Fruit fly (Drosophila melanogaster) whole organism, embryonic: ENCODE data around the gene CG10863.
A peak's percentile ranks its signal among the peaks of the same experiment; 100 is the strongest.

Experiments
- Atf-2 ChIP-seq: fragments of 200-800 bp; sonication (Bioruptor generic); optimal IDR thresholded peaks from 2 replicates; lab custom pipeline; 2016; ENCODE audit warnings: missing biosample characterization, missing genetic modification characterization
- Bdp1 ChIP-seq: fragments of 200-800 bp; sonication (Bioruptor generic); optimal IDR thresholded peaks from 3 replicates; lab custom pipeline; 2016; ENCODE audit warnings: missing biosample characterization, missing genetic modification characterization
- CG10147 ChIP-seq: fragments of 200-800 bp; sonication (Bioruptor generic); optimal IDR thresholded peaks from 2 replicates; lab custom pipeline; 2019; ENCODE audit warnings: missing biosample characterization, mild to moderate bottlenecking, missing genetic modification characterization, moderate library complexity
- CG10267 ChIP-seq: fragments of 200-800 bp; sonication (Bioruptor generic); optimal IDR thresholded peaks from 2 replicates; lab custom pipeline; 2018; ENCODE audit warnings: missing biosample characterization, mild to moderate bottlenecking, missing genetic modification characterization, moderate library complexity
- CG10654 ChIP-seq: fragments of 200-800 bp; sonication (Bioruptor generic); optimal IDR thresholded peaks from 2 replicates; lab custom pipeline; 2016; ENCODE audit warnings: missing biosample characterization, missing genetic modification characterization
- CG1602 ChIP-seq: fragments of 200-800 bp; sonication (Bioruptor generic); optimal IDR thresholded peaks from 3 replicates; lab custom pipeline; 2016; ENCODE audit warnings: missing biosample characterization, missing genetic modification characterization
- CG16815 ChIP-seq: fragments of 200-800 bp; sonication (Bioruptor generic); optimal IDR thresholded peaks from 3 replicates; lab custom pipeline; 2017; ENCODE audit warnings: missing biosample characterization, mild to moderate bottlenecking, missing genetic modification characterization
- CG17361 ChIP-seq: fragments of 200-800 bp; sonication (Bioruptor generic); IDR thresholded peaks from 3 replicates; pipeline ENCODE4 v1.3.6; 2022; ENCODE audit warnings: missing biosample characterization, missing genetic modification characterization
- CG18764 ChIP-seq: fragments of 200-800 bp; sonication (Bioruptor generic); optimal IDR thresholded peaks from 3 replicates; lab custom pipeline; 2016; ENCODE audit warnings: missing biosample characterization, missing genetic modification characterization
- CG2712 ChIP-seq: fragments of 200-800 bp; optimal IDR thresholded peaks from 3 replicates; lab custom pipeline; 2019; ENCODE audit warnings: missing biosample characterization, mild to moderate bottlenecking, missing genetic modification characterization, moderate library complexity
- CG33557 ChIP-seq: fragments of 200-800 bp; sonication (Bioruptor generic); optimal IDR thresholded peaks from 2 replicates; lab custom pipeline; 2019; ENCODE audit warnings: missing biosample characterization, mild to moderate bottlenecking, missing genetic modification characterization, moderate library complexity
- CG4282 ChIP-seq: fragments of 200-800 bp; sonication (Bioruptor generic); optimal IDR thresholded peaks from 2 replicates; lab custom pipeline; 2016; ENCODE audit warnings: missing biosample characterization, missing genetic modification characterization
- CG6654 ChIP-seq: fragments of 200-800 bp; sonication (Bioruptor generic); optimal IDR thresholded peaks from 2 replicates; lab custom pipeline; 2017; ENCODE audit warnings: missing biosample characterization, mild to moderate bottlenecking, missing genetic modification characterization
- CG7357 ChIP-seq: fragments of 200-800 bp; sonication (Bioruptor generic); IDR thresholded peaks from 3 replicates; pipeline ENCODE4 v1.3.6; 2022; ENCODE audit warnings: missing biosample characterization, missing genetic modification characterization
- CG8089 ChIP-seq: fragments of 200-800 bp; sonication (Bioruptor generic); optimal IDR thresholded peaks from 3 replicates; lab custom pipeline; 2016; ENCODE audit warnings: missing biosample characterization, missing genetic modification characterization
- CG9437 ChIP-seq: fragments of 200-800 bp; sonication (Bioruptor generic); optimal IDR thresholded peaks from 2 replicates; lab custom pipeline; 2018; ENCODE audit warnings: missing biosample characterization, mild to moderate bottlenecking, missing genetic modification characterization
- CG9609 ChIP-seq: fragments of 200-800 bp; sonication (Bioruptor generic); optimal IDR thresholded peaks from 3 replicates; lab custom pipeline; 2016; ENCODE audit warnings: missing biosample characterization, missing genetic modification characterization
- Fer2 ChIP-seq: fragments of 200-800 bp; sonication (Bioruptor generic); optimal IDR thresholded peaks from 2 replicates; lab custom pipeline; 2018; ENCODE audit warnings: missing biosample characterization, mild to moderate bottlenecking, missing genetic modification characterization, moderate library complexity
- Gug ChIP-seq: fragments of 200-800 bp; sonication (Bioruptor generic); IDR thresholded peaks from 4 replicates; pipeline ENCODE4 v1.3.6; 2022; ENCODE audit warnings: missing biosample characterization, missing genetic modification characterization
- HLHmδ ChIP-seq: fragments of 200-800 bp; sonication (Bioruptor generic); optimal IDR thresholded peaks from 2 replicates; lab custom pipeline; 2018; ENCODE audit warnings: missing biosample characterization, mild to moderate bottlenecking, missing genetic modification characterization, moderate library complexity
- MTF-1 ChIP-seq: fragments of 200-800 bp; sonication (Bioruptor generic); optimal IDR thresholded peaks from 2 replicates; lab custom pipeline; 2018; ENCODE audit warnings: missing biosample characterization, mild to moderate bottlenecking, missing genetic modification characterization, borderline replicate concordance
- Max ChIP-seq: fragments of 200-800 bp; sonication (Bioruptor generic); optimal IDR thresholded peaks from 2 replicates; lab custom pipeline; 2016; ENCODE audit warnings: missing biosample characterization, mild to moderate bottlenecking, missing genetic modification characterization
- Med ChIP-seq: fragments of 200-800 bp; sonication (Bioruptor generic); peaks from one replicate; lab custom pipeline; 2016; ENCODE audit warnings: missing biosample characterization, missing genetic modification characterization, mild to moderate bottlenecking, inconsistent platforms, moderate library complexity
- Meics ChIP-seq: fragments of 200-800 bp; sonication (Bioruptor generic); optimal IDR thresholded peaks from 2 replicates; lab custom pipeline; 2017; ENCODE audit warnings: missing biosample characterization, mild to moderate bottlenecking, missing genetic modification characterization
- Xbp1 ChIP-seq: fragments of 200-800 bp; sonication (Bioruptor generic); optimal IDR thresholded peaks from 3 replicates; lab custom pipeline; 2016; ENCODE audit warnings: missing biosample characterization, mild to moderate bottlenecking, missing genetic modification characterization
- abd-A ChIP-seq: fragments of 200-800 bp; sonication (Bioruptor generic); optimal IDR thresholded peaks from 3 replicates; lab custom pipeline; 2019; ENCODE audit warnings: missing biosample characterization, mild to moderate bottlenecking, missing genetic modification characterization, moderate library complexity
- bcd ChIP-seq: fragments of 200-800 bp; sonication (Bioruptor generic); optimal IDR thresholded peaks from 2 replicates; lab custom pipeline; 2017; ENCODE audit warnings: missing biosample characterization, mild to moderate bottlenecking, missing genetic modification characterization
- cg ChIP-seq: fragments of 200-800 bp; sonication (Bioruptor generic); optimal IDR thresholded peaks from 3 replicates; lab custom pipeline; 2019; ENCODE audit warnings: missing biosample characterization, mild to moderate bottlenecking, missing genetic modification characterization, moderate library complexity
- crc ChIP-seq: fragments of 200-800 bp; sonication (Bioruptor generic); optimal IDR thresholded peaks from 2 replicates; lab custom pipeline; 2016; ENCODE audit warnings: missing biosample characterization, missing genetic modification characterization
- crp ChIP-seq, 2 experiments: fragments of 200-800 bp; sonication (Bioruptor generic); optimal IDR thresholded peaks; 2 replicates in 1 of 2; 3 replicates in 1 of 2; lab custom pipeline; 2017; ENCODE audit warnings: missing biosample characterization in 2 of 2, missing genetic modification characterization in 2 of 2, mild to moderate bottlenecking in 1 of 2, moderate library complexity in 1 of 2
- cwo ChIP-seq: fragments of 200-800 bp; sonication (Bioruptor generic); optimal IDR thresholded peaks from 3 replicates; lab custom pipeline; 2017; ENCODE audit warnings: missing biosample characterization, missing genetic modification characterization, mild to moderate bottlenecking, moderate library complexity, missing genetic modification reagents
- disco-r ChIP-seq: fragments of 200-800 bp; sonication (Bioruptor generic); optimal IDR thresholded peaks from 2 replicates; lab custom pipeline; 2016; ENCODE audit warnings: missing biosample characterization, missing genetic modification characterization
- dysf ChIP-seq: fragments of 200-800 bp; sonication (Bioruptor generic); IDR thresholded peaks from 3 replicates; pipeline ENCODE4 v1.3.6; 2022; ENCODE audit warnings: missing biosample characterization, missing genetic modification characterization
- exex ChIP-seq: fragments of 200-800 bp; sonication (Bioruptor generic); optimal IDR thresholded peaks from 4 replicates; lab custom pipeline; 2018; ENCODE audit warnings: missing biosample characterization, mild to moderate bottlenecking, missing genetic modification characterization, moderate library complexity
- eyg ChIP-seq: fragments of 200-800 bp; sonication (Bioruptor generic); optimal IDR thresholded peaks from 3 replicates; lab custom pipeline; 2016; ENCODE audit warnings: missing biosample characterization, missing genetic modification characterization
- ftz-f1 ChIP-seq: fragments of 200-800 bp; sonication (Bioruptor generic); optimal IDR thresholded peaks from 2 replicates; lab custom pipeline; 2016; ENCODE audit warnings: missing biosample characterization, missing genetic modification characterization
- grau ChIP-seq: fragments of 200-800 bp; optimal IDR thresholded peaks from 3 replicates; lab custom pipeline; 2019; ENCODE audit warnings: missing biosample characterization, mild to moderate bottlenecking, missing genetic modification characterization, moderate library complexity
- gsb-n ChIP-seq: fragments of 200-800 bp; sonication (Bioruptor generic); optimal IDR thresholded peaks from 3 replicates; lab custom pipeline; 2018; ENCODE audit warnings: missing biosample characterization, mild to moderate bottlenecking, missing genetic modification characterization
- ind ChIP-seq: fragments of 200-800 bp; sonication (Bioruptor generic); optimal IDR thresholded peaks from 3 replicates; lab custom pipeline; 2016; ENCODE audit warnings: missing biosample characterization, missing genetic modification characterization
- jumu ChIP-seq: fragments of 200-800 bp; sonication (Bioruptor generic); optimal IDR thresholded peaks from 3 replicates; lab custom pipeline; 2016; ENCODE audit warnings: missing biosample characterization, missing genetic modification characterization
- kah ChIP-seq: fragments of 200-800 bp; sonication (Bioruptor generic); optimal IDR thresholded peaks from 2 replicates; lab custom pipeline; 2018; ENCODE audit warnings: missing biosample characterization, mild to moderate bottlenecking, missing genetic modification characterization
- lab ChIP-seq: fragments of 200-800 bp; sonication (Bioruptor generic); optimal IDR thresholded peaks from 3 replicates; lab custom pipeline; 2017; ENCODE audit warnings: missing biosample characterization, missing genetic modification characterization, mild to moderate bottlenecking, moderate library complexity, missing genetic modification reagents
- nerfin-1 ChIP-seq: fragments of 200-800 bp; sonication (Bioruptor generic); optimal IDR thresholded peaks from 3 replicates; lab custom pipeline; 2019; ENCODE audit warnings: missing biosample characterization, mild to moderate bottlenecking, missing genetic modification characterization, moderate library complexity
- pfk ChIP-seq: fragments of 200-800 bp; sonication (Bioruptor generic); optimal IDR thresholded peaks from 2 replicates; lab custom pipeline; 2018; ENCODE audit warnings: missing biosample characterization, mild to moderate bottlenecking, missing genetic modification characterization, moderate library complexity
- pnt ChIP-seq: fragments of 200-800 bp; sonication (Bioruptor generic); optimal IDR thresholded peaks from 3 replicates; lab custom pipeline; 2016; ENCODE audit warnings: missing biosample characterization, missing genetic modification characterization
- row ChIP-seq: fragments of 200-800 bp; sonication (Bioruptor generic); IDR thresholded peaks from 3 replicates; pipeline ENCODE4 v1.3.6; 2022; ENCODE audit warnings: missing biosample characterization, missing genetic modification characterization
- tin ChIP-seq: fragments of 200-800 bp; sonication (Bioruptor generic); optimal IDR thresholded peaks from 3 replicates; lab custom pipeline; 2016; ENCODE audit warnings: missing biosample characterization, missing genetic modification characterization
- tx ChIP-seq: fragments of 200-800 bp; sonication (Bioruptor generic); optimal IDR thresholded peaks from 2 replicates; lab custom pipeline; 2016; ENCODE audit warnings: missing biosample characterization, missing genetic modification characterization
- zen ChIP-seq: fragments of 200-800 bp; sonication (Bioruptor generic); optimal IDR thresholded peaks from 3 replicates; lab custom pipeline; 2018; ENCODE audit warnings: missing biosample characterization, mild to moderate bottlenecking, missing genetic modification characterization, moderate library complexity

The CG10863 gene

dm6 chr3L:3902491-3903198 is 39.6 kb downstream of the CG10863 start, which contains the start of gene Ubi-p63E (continued):
- TF ChIP-seq CG7357 (GFP tag; lab: Robert Waterston, UW) (0 out of 3 replicates have a peak, but pooled peaks have one; percentile 6), disco-r (GFP tag; lab: Kevin White, UChicago) (peak; percentile 42), ind (peak; percentile 73), ftz-f1 (GFP tag; lab: Kevin White, UChicago) (peak; percentile 82), CG10147 (GFP tag; lab: Kevin White, UChicago) (peak; percentile 2), lab (GFP tag; lab: Kevin White, UChicago) (peak; percentile 55), Xbp1 (GFP tag; lab: Kevin White, UChicago) (peak; percentile 70), Max (peak; percentile 29), gsb-n (peak; percentile 50), CG18764 (peak; percentile 30), CG9609 (peak; percentile 65), cwo (GFP tag; lab: Kevin White, UChicago) (peak; percentile 8), HLHmδ (GFP tag; lab: Kevin White, UChicago) (peak; percentile 54), CG1602 (GFP tag; lab: Kevin White, UChicago) (peak; percentile 47), eyg (peak; percentile 61), Gug (GFP tag; lab: Robert Waterston, UW) (peak; percentile 40; the same call in 2 of the 4 replicates), row (GFP tag; lab: Robert Waterston, UW) (no peak), dysf (no peak), CG10654 (GFP tag; lab: Kevin White, UChicago) (peak; percentile 57), Fer2 (tag; lab: Kevin White, UChicago) (peak; percentile 56), cg (GFP tag; lab: Kevin White, UChicago) (no peak), CG9437 (GFP tag; lab: Kevin White, UChicago) (peak; percentile 63), CG2712 (peak; percentile 60), CG10267 (tag; lab: Kevin White, UChicago) (peak; percentile 59), Bdp1 (GFP tag; lab: Kevin White, UChicago) (peak; percentile 12), grau (tag; lab: Kevin White, UChicago) (peak; percentile 54), zen (tag; lab: Kevin White, UChicago) (peak; percentile 9), Atf-2 (peak; percentile 60), bcd (GFP tag; lab: Kevin White, UChicago) (peak; percentile 62), Med (GFP tag; lab: Kevin White, UChicago) (peak; percentile 92), MTF-1 (GFP tag; lab: Kevin White, UChicago) (peak; percentile 70), CG6654 (GFP tag; lab: Kevin White, UChicago) (peak; percentile 37), crp (GFP tag; optimal IDR thresholded peaks at IDR 0.05; lab: Kevin White, UChicago) (peak in 1 of 2 experiments; percentile 5), CG17361 (GFP tag; lab: Robert Waterston, UW) (no peak), CG4282 (GFP tag; lab: Kevin White, UChicago) (peak; percentile 42), CG33557 (GFP tag; lab: Kevin White, UChicago) (no peak), kah (GFP tag; lab: Kevin White, UChicago) (no peak), pnt (GFP tag; lab: Kevin White, UChicago) (peak; percentile 61), jumu (peak; percentile 50), Meics (GFP tag; lab: Kevin White, UChicago) (peak; percentile 72), CG16815 (peak; percentile 57), tx (GFP tag; lab: Kevin White, UChicago) (peak; percentile 67), pfk (GFP tag; lab: Kevin White, UChicago) (peak; percentile 34), crc (GFP tag; lab: Kevin White, UChicago) (no peak), exex (tag; lab: Kevin White, UChicago) (peak; percentile 90), tin (GFP tag; lab: Kevin White, UChicago) (peak; percentile 58), nerfin-1 (tag; lab: Kevin White, UChicago) (peak; percentile 39), abd-A (peak; percentile 85), CG8089 (GFP tag; lab: Kevin White, UChicago) (peak; percentile 35)
